Fruit fly (Drosophila melanogaster): ENCODE measurements around the gene betaggt-I.

betaggt-I gene

dm6 chr2L:4971329-4971798 lies 26.0 kb downstream of the betaggt-I start, which contains the start of gene CG14043:
TSS of gene CG14043 (plus strand) at chr2L:4971702.
- TF ChIP-seq CG8632 (GFP tag; optimal IDR thresholded peaks at IDR 0.05) (no peak), CG3032 (tag; optimal IDR thresholded peaks at IDR 0.05) (peak; percentile 28), fd59A (GFP tag; optimal IDR thresholded peaks at IDR 0.05) (no peak), spab (GFP tag; optimal IDR thresholded peaks at IDR 0.05) (no peak), CG31627 (GFP tag; optimal IDR thresholded peaks at IDR 0.05) (peak; percentile 31), Sox14 (GFP tag; optimal IDR thresholded peaks at IDR 0.05) (no peak), esn (GFP tag; optimal IDR thresholded peaks at IDR 0.05) (peak; percentile 36), CG8319 (GFP tag; optimal IDR thresholded peaks at IDR 0.05) (no peak), CG10631 (GFP tag; optimal IDR thresholded peaks at IDR 0.05) (no peak), CG6854 (GFP tag; optimal IDR thresholded peaks at IDR 0.05) (no peak), fkh (GFP tag; optimal IDR thresholded peaks at IDR 0.05) (peak; percentile 92)

- no peak for TF ChIP-seq CG16779 (tag; optimal IDR thresholded peaks at IDR 0.05)
- no peak for TF ChIP-seq Blimp-1 (GFP tag; optimal IDR thresholded peaks at IDR 0.05)
- peak; percentile 0 for TF ChIP-seq CG3032 (tag; optimal IDR thresholded peaks at IDR 0.05)
- TF ChIP-seq CG6854 (GFP tag; optimal IDR thresholded peaks at IDR 0.05) = peak; percentile 1
- TF ChIP-seq esn (GFP tag; optimal IDR thresholded peaks at IDR 0.05) = peak; percentile 47
- no peak for TF ChIP-seq CG10631 (GFP tag; optimal IDR thresholded peaks at IDR 0.05)
- no peak for TF ChIP-seq CG9139 (GFP tag; optimal IDR thresholded peaks at IDR 0.05)
- TF ChIP-seq CG31627 (GFP tag; optimal IDR thresholded peaks at IDR 0.05) = peak; percentile 7
- TF ChIP-seq CG6163 (GFP tag; IDR thresholded peaks at IDR 0.05) = no peak; the same call in 2 of the 3 replicates
- TF ChIP-seq fd85E (GFP tag; optimal IDR thresholded peaks at IDR 0.05) = no peak
- no peak for TF ChIP-seq Ets96B (tag; optimal IDR thresholded peaks at IDR 0.05)
- no peak for TF ChIP-seq CG7368 (GFP tag; optimal IDR thresholded peaks at IDR 0.05)
- no peak for TF ChIP-seq Eip75B (GFP tag; optimal IDR thresholded peaks at IDR 0.05)
- no peak for TF ChIP-seq CG8119 (GFP tag; IDR thresholded peaks at IDR 0.05)
These were observed 28.5 kb downstream of the betaggt-I start, which contains the start of gene mRpL28 for dm6 chr2L:4973731-4974415. TSS of gene mRpL28 (plus strand) at chr2L:4973976.

dm6 chr2L:4976988-4977551 lies 31.7 kb downstream of the betaggt-I start, which contains the start of the genes Gmd and CG3792:
TSS of gene Gmd (minus strand) at chr2L:4977023.
TSS of gene CG3792 (plus strand) at chr2L:4977312.
- TF ChIP-seq CG9139 (GFP tag; optimal IDR thresholded peaks at IDR 0.05) (no peak), Met (GFP tag; optimal IDR thresholded peaks at IDR 0.05) (no peak), CG11762 (GFP tag; optimal IDR thresholded peaks at IDR 0.05; ENCODE audit: insufficient read depth) (peak; percentile 93), esn (GFP tag; optimal IDR thresholded peaks at IDR 0.05) (peak; percentile 96), CG6854 (GFP tag; optimal IDR thresholded peaks at IDR 0.05) (peak; percentile 73), OdsH (GFP tag; optimal IDR thresholded peaks at IDR 0.05) (no peak), CG10631 (GFP tag; optimal IDR thresholded peaks at IDR 0.05) (no peak), Smox (GFP tag; optimal IDR thresholded peaks at IDR 0.05) (no peak), Sox102F (GFP tag; optimal IDR thresholded peaks at IDR 0.05) (no peak), Eip75B (GFP tag; optimal IDR thresholded peaks at IDR 0.05) (peak; percentile 94), CG1621 (tag; optimal IDR thresholded peaks at IDR 0.05) (peak; percentile 90), Hr39 (GFP tag; optimal IDR thresholded peaks at IDR 0.05) (peak; percentile 94), ss (GFP tag; optimal IDR thresholded peaks at IDR 0.05) (no peak), acj6 (GFP tag; optimal IDR thresholded peaks at IDR 0.05) (peak; percentile 96), dsx (GFP tag; optimal IDR thresholded peaks at IDR 0.05; ENCODE audit: poor library complexity, severe bottlenecking) (peak; percentile 91), CG6808 (GFP tag; optimal IDR thresholded peaks at IDR 0.05) (no peak), Lpt (GFP tag; optimal IDR thresholded peaks at IDR 0.05) (peak; percentile 90), fd85E (GFP tag; optimal IDR thresholded peaks at IDR 0.05) (no peak), CG32006 (GFP tag; optimal IDR thresholded peaks at IDR 0.05) (no peak), fd59A (GFP tag; optimal IDR thresholded peaks at IDR 0.05) (peak; percentile 84), CG7368 (GFP tag; optimal IDR thresholded peaks at IDR 0.05) (no peak), CG31627 (GFP tag; optimal IDR thresholded peaks at IDR 0.05) (peak; percentile 96), dac (GFP tag; optimal IDR thresholded peaks at IDR 0.05) (peak; percentile 65), Eip78C (GFP tag) (peak; percentile 99), Blimp-1 (GFP tag; optimal IDR thresholded peaks at IDR 0.05) (peak; percentile 81), net (GFP tag; optimal IDR thresholded peaks at IDR 0.05) (no peak), spab (GFP tag; optimal IDR thresholded peaks at IDR 0.05) (no peak), CG10669 (GFP tag; optimal IDR thresholded peaks at IDR 0.05) (no peak), CG8632 (GFP tag; optimal IDR thresholded peaks at IDR 0.05) (peak; percentile 92), Hr38 (GFP tag; optimal IDR thresholded peaks at IDR 0.05) (peak; percentile 74), eg (GFP tag; IDR thresholded peaks at IDR 0.05) (peak; percentile 97), salr (GFP tag; optimal IDR thresholded peaks at IDR 0.05) (peak in 1 of 2 experiments; percentile 80), Sox15 (GFP tag; optimal IDR thresholded peaks at IDR 0.05) (peak; percentile 91), achi (GFP tag; optimal IDR thresholded peaks at IDR 0.05) (no peak)
